Fruit fly (Drosophila melanogaster) Kc167 (cell line): ENCODE measurements around the gene Rpt4R.

Source experiments
- Myc ChIP-seq: fragments of >200 bp; optimal IDR thresholded peaks from 2 replicates; lab custom pipeline; 2017; ENCODE audit warnings: missing external identifiers
- Sin3A ChIP-seq: fragments of >200 bp; optimal IDR thresholded peaks from 2 replicates; lab custom pipeline; 2018; ENCODE audit warnings: missing external identifiers
- h ChIP-seq: fragments of >200 bp; optimal IDR thresholded peaks from 3 replicates; lab custom pipeline; 2018; ENCODE audit warnings: missing external identifiers
- insv ChIP-seq: fragments of >200 bp; optimal IDR thresholded peaks from 3 replicates; lab custom pipeline; 2018; ENCODE audit warnings: missing external identifiers
- psq ChIP-seq: fragments of >200 bp; optimal IDR thresholded peaks from 2 replicates; lab custom pipeline; 2017; ENCODE audit warnings: missing external identifiers
- ttk ChIP-seq: sonication (Bioruptor generic); optimal IDR thresholded peaks from 2 replicates; lab custom pipeline; 2017; ENCODE audit warnings: missing external identifiers

dm6 chr3L:11957669-11958333, 16.1 kb downstream of the Rpt4R start, which contains the start of the genes CG11570 and CG43294:
- no peak for TF ChIP-seq ttk (lab: Kevin White, UChicago)
- no peak for TF ChIP-seq Myc (lab: Kevin White, UChicago)
- TF ChIP-seq psq (lab: Kevin White, UChicago): no peak
- no peak for TF ChIP-seq Sin3A (lab: Kevin White, UChicago)
- no peak for TF ChIP-seq h
- no peak for TF ChIP-seq insv (lab: Kevin White, UChicago)
